Fruit fly (Drosophila melanogaster): ENCODE results near the gene CG11226.
A peak's percentile ranks its signal among the peaks of the same experiment; 100 is the strongest.

CG11226 gene

DNA sequence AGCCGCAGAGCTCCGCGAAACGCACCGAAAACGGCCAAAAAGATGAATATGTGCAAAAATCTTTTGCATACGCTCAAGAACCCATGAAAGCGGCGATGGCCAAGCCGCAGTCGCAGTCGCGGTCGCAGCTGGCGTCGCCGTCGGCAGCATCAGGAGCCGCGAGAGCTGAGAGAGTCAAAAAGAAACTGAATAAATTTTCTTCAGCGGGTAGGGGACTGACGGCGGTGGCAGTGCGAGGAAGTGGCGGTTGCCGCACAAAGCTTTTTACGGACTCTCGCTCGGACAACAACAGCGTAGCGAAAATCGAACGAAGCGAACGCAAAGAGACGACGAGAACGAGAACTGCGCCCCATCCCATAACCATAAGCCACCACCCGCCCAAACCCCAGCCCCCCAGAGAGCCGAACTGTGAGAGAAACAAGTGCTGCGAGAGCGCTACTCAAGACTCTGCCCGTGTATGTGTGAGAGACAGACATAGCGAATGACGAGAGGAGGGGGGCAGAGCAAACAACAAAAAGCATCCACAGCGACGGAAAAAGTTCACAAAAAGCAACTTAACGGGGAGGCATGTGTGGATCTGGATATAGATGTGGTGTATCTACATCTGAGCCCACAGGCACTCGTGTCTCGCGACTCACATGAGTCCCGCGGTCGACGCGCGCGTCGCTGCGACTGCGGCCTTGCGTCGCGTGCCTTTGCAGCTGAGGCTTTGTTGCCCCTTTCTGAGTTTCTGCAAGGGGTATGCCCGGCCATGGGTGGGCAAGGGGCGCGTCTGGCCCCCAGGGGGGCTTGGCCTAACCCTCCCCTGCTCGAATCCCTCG is 1.5 kb upstream of the CG11226 start, which contains the start of gene jim (continued):
- no peak for TF ChIP-seq C15 (GFP tag; IDR thresholded peaks at IDR 0.05)
- no peak for TF ChIP-seq HmgD (GFP tag; optimal IDR thresholded peaks at IDR 0.05)
- TF ChIP-seq aop (GFP tag; IDR thresholded peaks at IDR 0.05), result no peak
- peak; percentile 58 for TF ChIP-seq lab (GFP tag; optimal IDR thresholded peaks at IDR 0.05)
- no peak for TF ChIP-seq Antp (GFP tag; optimal IDR thresholded peaks at IDR 0.05)
- peak; percentile 65 for TF ChIP-seq CG13287 (GFP tag; IDR thresholded peaks at IDR 0.05; ENCODE audit: partially characterized antibody)
- TF ChIP-seq fd64A (GFP tag; optimal IDR thresholded peaks at IDR 0.05), result no peak
- no peak for TF ChIP-seq CG31441 (GFP tag; IDR thresholded peaks at IDR 0.05)
- TF ChIP-seq danr (GFP tag; IDR thresholded peaks at IDR 0.05), result no peak; the same call in 1 of the 2 replicates
- no peak for TF ChIP-seq pb (GFP tag; optimal IDR thresholded peaks at IDR 0.05)
- no peak for TF ChIP-seq ap (GFP tag; IDR thresholded peaks at IDR 0.05)
- no peak; the same call in 2 of the 3 replicates for TF ChIP-seq knrl (GFP tag; IDR thresholded peaks at IDR 0.05; ENCODE audit: partially characterized antibody)
- TF ChIP-seq CG31365 (tag; optimal IDR thresholded peaks at IDR 0.05), result no peak
- no peak for TF ChIP-seq Xrp1 (GFP tag; IDR thresholded peaks at IDR 0.05)
- no peak for TF ChIP-seq CG13775 (GFP tag; optimal IDR thresholded peaks at IDR 0.05)
- TF ChIP-seq CG18011 (GFP tag; optimal IDR thresholded peaks at IDR 0.05), result no peak
- TF ChIP-seq Stat92E (GFP tag; optimal IDR thresholded peaks at IDR 0.05), result no peak
- TF ChIP-seq Dp (GFP tag; optimal IDR thresholded peaks at IDR 0.05), result no peak
- no peak for TF ChIP-seq ssp (GFP tag; IDR thresholded peaks at IDR 0.05)
- TF ChIP-seq z (GFP tag; IDR thresholded peaks at IDR 0.05), result 0 out of 3 replicates have a peak, but pooled peaks have one; percentile 12
- no peak for TF ChIP-seq CG17829 (tag; optimal IDR thresholded peaks at IDR 0.05)
- TF ChIP-seq CG7839 (tag; optimal IDR thresholded peaks at IDR 0.05), result no peak
- TF ChIP-seq gcm2 (GFP tag; optimal IDR thresholded peaks at IDR 0.05), result no peak
- no peak for TF ChIP-seq CG8478 (optimal IDR thresholded peaks at IDR 0.05)
- TF ChIP-seq Meics (GFP tag; optimal IDR thresholded peaks at IDR 0.05), result peak; percentile 4
- peak; percentile 63 for TF ChIP-seq corto (GFP tag; optimal IDR thresholded peaks at IDR 0.05)
- no peak for TF ChIP-seq fd3F (GFP tag; optimal IDR thresholded peaks at IDR 0.05)
- no peak for TF ChIP-seq CG7357 (GFP tag; IDR thresholded peaks at IDR 0.05)
- no peak for TF ChIP-seq pita (GFP tag; optimal IDR thresholded peaks at IDR 0.05)
- TF ChIP-seq Rfx (GFP tag; IDR thresholded peaks at IDR 0.05), result peak; percentile 24
- TF ChIP-seq bbx (GFP tag; IDR thresholded peaks at IDR 0.05; ENCODE audit: partially characterized antibody), result no peak; the same call in 1 of the 2 replicates
- TF ChIP-seq seq (GFP tag; IDR thresholded peaks at IDR 0.05), result peak; percentile 44; the same call in 1 of the 2 replicates
- peak; percentile 91 for TF ChIP-seq Deaf1 (tag; optimal IDR thresholded peaks at IDR 0.05)
- TF ChIP-seq Drgx (GFP tag; IDR thresholded peaks at IDR 0.05), result peak; percentile 62
- no peak for TF ChIP-seq luna (GFP tag; optimal IDR thresholded peaks at IDR 0.05)
- TF ChIP-seq nom (GFP tag; optimal IDR thresholded peaks at IDR 0.05), result peak; percentile 79
- 0 out of 2 replicates have a peak, but pooled peaks have one; percentile 6 for TF ChIP-seq MBD-R2 (GFP tag; IDR thresholded peaks at IDR 0.05)
- TF ChIP-seq CG1024 (GFP tag; IDR thresholded peaks at IDR 0.05), result no peak
- no peak for TF ChIP-seq Ets65A (GFP tag)
- peak; percentile 65 for TF ChIP-seq Hand (GFP tag; optimal IDR thresholded peaks at IDR 0.05)
- no peak for TF ChIP-seq twi (tag; optimal IDR thresholded peaks at IDR 0.05)
- TF ChIP-seq dan (GFP tag; IDR thresholded peaks at IDR 0.05), result no peak
- no peak for TF ChIP-seq Asciz (GFP tag; optimal IDR thresholded peaks at IDR 0.05)
- TF ChIP-seq CG15269 (tag; optimal IDR thresholded peaks at IDR 0.05), result no peak
- no peak for TF ChIP-seq crp (GFP tag; optimal IDR thresholded peaks at IDR 0.05)
- TF ChIP-seq CG7372 (GFP tag; IDR thresholded peaks at IDR 0.05), result no peak
- no peak for TF ChIP-seq chn (GFP tag; optimal IDR thresholded peaks at IDR 0.05)
- peak; percentile 25 for TF ChIP-seq nau (GFP tag; optimal IDR thresholded peaks at IDR 0.05)
- TF ChIP-seq CG34376 (GFP tag; optimal IDR thresholded peaks at IDR 0.05), result peak; percentile 13

All from whole organism, embryonic.